Worm (Caenorhabditis elegans) whole organism, L3 larva: Measurements from ENCODE around the gene syp-2.

Source experiments
- aly-2 ChIP-seq: fragments of 150-350 bp; optimal IDR thresholded peaks from 2 replicates; lab custom pipeline; 2014; ENCODE audit warnings: missing biosample characterization, missing genetic modification characterization
- egl-27 ChIP-seq: sonication (generic microtip); optimal IDR thresholded peaks from 4 replicates; lab custom pipeline; 2017; ENCODE audit warnings: missing biosample characterization, missing genetic modification reagents, missing genetic modification characterization
- hmg-11 ChIP-seq: sonication (generic microtip); optimal IDR thresholded peaks from 2 replicates; lab custom pipeline; 2016; ENCODE audit warnings: missing genetic modification characterization, missing compliant biosample characterization
- nhr-11 ChIP-seq: fragments of 150-350 bp; optimal IDR thresholded peaks from 2 replicates; lab custom pipeline; 2014; ENCODE audit warnings: missing biosample characterization, missing genetic modification characterization
- nhr-237 ChIP-seq: fragments of 150-350 bp; optimal IDR thresholded peaks from 2 replicates; lab custom pipeline; 2014; ENCODE audit warnings: missing biosample characterization, missing genetic modification characterization
- nhr-77 ChIP-seq: fragments of 150-350 bp; optimal IDR thresholded peaks from 2 replicates; lab custom pipeline; 2014; ENCODE audit warnings: missing biosample characterization, missing genetic modification characterization
- ztf-4 ChIP-seq: fragments of 150-350 bp; optimal IDR thresholded peaks from 2 replicates; lab custom pipeline; 2014; ENCODE audit warnings: missing biosample characterization, missing genetic modification characterization

DNA sequence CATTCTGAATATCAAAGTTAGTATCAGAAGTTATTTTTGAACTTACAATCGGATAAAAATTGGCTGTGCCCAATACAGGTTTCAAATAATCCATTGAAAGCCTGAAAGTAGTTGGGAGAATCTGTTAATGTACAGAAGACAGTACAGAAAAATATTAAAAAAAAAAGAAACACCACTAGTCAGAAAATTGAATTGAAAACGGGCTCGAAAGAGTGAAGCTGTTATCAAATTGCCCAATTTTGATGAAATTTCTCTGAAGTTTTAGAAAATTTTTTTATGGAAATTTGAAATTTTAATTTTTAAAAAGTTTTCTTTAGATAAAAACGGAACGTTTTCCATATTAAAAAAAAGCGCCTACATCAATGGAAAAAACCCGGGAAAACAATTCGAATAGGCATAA lies 30.8 kb downstream of the syp-2 start, which contains the start of gene C18C4.7:
- TF ChIP-seq nhr-237 (tag; lab: Kevin White, UChicago) (no peak), nhr-77 (no peak), hmg-11 (no peak), egl-27 (tag; lab: Kevin White, UChicago) (no peak), aly-2 (no peak), nhr-11 (tag; lab: Kevin White, UChicago) (no peak), ztf-4 (tag; lab: Kevin White, UChicago) (no peak)
